Worm (Caenorhabditis elegans): ENCODE data around the gene C38C3.6.

ce11 chrV:1527985-1528384 lies 36.6 kb upstream of the C38C3.6 start, which contains the start of gene str-236:
- TF ChIP-seq pat-9 (tag; optimal IDR thresholded peaks at IDR 0.05), result no peak
- no peak for TF ChIP-seq sox-4 (tag; optimal IDR thresholded peaks at IDR 0.05)
- no peak for TF ChIP-seq C08G9.2 (tag; optimal IDR thresholded peaks at IDR 0.05)
- no peak for TF ChIP-seq pag-3 (tag; optimal IDR thresholded peaks at IDR 0.05; ENCODE audit: borderline replicate concordance)
- TF ChIP-seq ceh-9 (tag; optimal IDR thresholded peaks at IDR 0.05), result no peak
- no peak for TF ChIP-seq nhr-11 (tag; optimal IDR thresholded peaks at IDR 0.05)
- TF ChIP-seq unc-55 (GFP tag; optimal IDR thresholded peaks at IDR 0.05), result no peak
- TF ChIP-seq rnt-1 (tag; optimal IDR thresholded peaks at IDR 0.05), result no peak
- TF ChIP-seq hlh-15 (tag; optimal IDR thresholded peaks at IDR 0.05), result no peak
- TF ChIP-seq gmeb-2 (tag; optimal IDR thresholded peaks at IDR 0.05), result no peak
